Worm (Caenorhabditis elegans): ENCODE results near the gene fum-1.
A peak's percentile ranks its signal among the peaks of the same experiment; 100 is the strongest.

The fum-1 gene

ce11 chrIII:7484765-7485164 lies 19.4 kb downstream of the fum-1 start:
- TF ChIP-seq ceh-18 (tag; optimal IDR thresholded peaks at IDR 0.05) (no peak), nhr-232 (tag; optimal IDR thresholded peaks at IDR 0.05) (no peak)

ce11 chrIII:7488303-7488702 lies 22.9 kb downstream of the fum-1 start:
- TF ChIP-seq ztf-16 (tag; optimal IDR thresholded peaks at IDR 0.05) (no peak), npax-4 (tag; optimal IDR thresholded peaks at IDR 0.05) (no peak), pat-9 (tag; optimal IDR thresholded peaks at IDR 0.05) (no peak), ttx-3 (tag; optimal IDR thresholded peaks at IDR 0.05) (no peak), sox-2 (GFP tag; IDR thresholded peaks at IDR 0.05) (no peak), pros-1 (tag; optimal IDR thresholded peaks at IDR 0.05) (no peak), dmd-4 (tag; optimal IDR thresholded peaks at IDR 0.05; ENCODE audit: borderline replicate concordance) (no peak), fkh-10 (GFP tag; optimal IDR thresholded peaks at IDR 0.05) (no peak)

- TF ChIP-seq nfya-1 (tag; optimal IDR thresholded peaks at IDR 0.05), result peak; percentile 18
- no peak for TF ChIP-seq ttx-3 (tag; optimal IDR thresholded peaks at IDR 0.05)
- no peak for TF ChIP-seq unc-86 (tag; optimal IDR thresholded peaks at IDR 0.05)
Observed at ce11 chrIII:7489055-7489534, 23.7 kb downstream of the fum-1 start, which contains the start of gene mup-4. Gene mup-4 (minus strand): TSS chrIII:7489105.

- TF ChIP-seq ref-2 (tag; optimal IDR thresholded peaks at IDR 0.05) (peak; percentile 33), hlh-6 (tag; optimal IDR thresholded peaks at IDR 0.05) (no peak), K09A11.1 (tag; optimal IDR thresholded peaks at IDR 0.05; ENCODE audit: insufficient read depth) (no peak)
Observed at ce11 chrIII:7490061-7490460, 24.7 kb downstream of the fum-1 start.

ce11 chrIII:7491931-7492330 lies 26.5 kb downstream of the fum-1 start:
- TF ChIP-seq dmd-4 (tag; optimal IDR thresholded peaks at IDR 0.05; ENCODE audit: borderline replicate concordance) (no peak), K09A11.1 (tag; optimal IDR thresholded peaks at IDR 0.05; ENCODE audit: insufficient read depth) (no peak), gmeb-2 (tag; optimal IDR thresholded peaks at IDR 0.05) (no peak), C38D4.7 (GFP tag; optimal IDR thresholded peaks at IDR 0.05) (no peak), unc-3 (GFP tag; conservative IDR thresholded peaks at IDR 0.05) (no peak), unc-3 (tag; optimal IDR thresholded peaks at IDR 0.05) (no peak), ceh-24 (tag; optimal IDR thresholded peaks at IDR 0.05) (no peak), lin-11 (tag; optimal IDR thresholded peaks at IDR 0.05) (no peak), elt-2 (tag; optimal IDR thresholded peaks at IDR 0.05) (no peak), odd-2 (tag; optimal IDR thresholded peaks at IDR 0.05) (no peak)

- TF ChIP-seq ama-1 (optimal IDR thresholded peaks at IDR 0.05) (peak; percentile 51), pha-4 (tag; optimal IDR thresholded peaks at IDR 0.05) (no peak), ceh-48 (tag; optimal IDR thresholded peaks at IDR 0.05) (no peak), C08G9.2 (tag; optimal IDR thresholded peaks at IDR 0.05) (no peak), hlh-30 (tag; optimal IDR thresholded peaks at IDR 0.05; ENCODE audit: insufficient read depth) (no peak), ceh-24 (tag; optimal IDR thresholded peaks at IDR 0.05) (no peak)
Observed at ce11 chrIII:7494850-7495314, 29.5 kb downstream of the fum-1 start.

ce11 chrIII:7495616-7496146 lies 30.3 kb downstream of the fum-1 start:
- TF ChIP-seq ceh-19 (GFP tag; optimal IDR thresholded peaks at IDR 0.05) (no peak), ceh-31 (tag; optimal IDR thresholded peaks at IDR 0.05) (no peak), elt-4 (tag; optimal IDR thresholded peaks at IDR 0.05) (no peak), pha-2 (tag; optimal IDR thresholded peaks at IDR 0.05) (no peak), che-1 (tag; optimal IDR thresholded peaks at IDR 0.05) (no peak), ceh-14 (tag; optimal IDR thresholded peaks at IDR 0.05) (no peak), C08G9.2 (tag; optimal IDR thresholded peaks at IDR 0.05) (no peak), eyg-1 (tag; optimal IDR thresholded peaks at IDR 0.05) (no peak), ceh-30 (tag; optimal IDR thresholded peaks at IDR 0.05) (no peak), ceh-6 (GFP tag; optimal IDR thresholded peaks at IDR 0.05) (no peak), T23F11.4 (GFP tag; optimal IDR thresholded peaks at IDR 0.05) (no peak), pag-3 (tag; optimal IDR thresholded peaks at IDR 0.05; ENCODE audit: borderline replicate concordance) (no peak), nfya-1 (tag; optimal IDR thresholded peaks at IDR 0.05) (no peak)
